Worm (Caenorhabditis elegans): ENCODE results near the gene Y48A6C.8.
A peak's percentile ranks its signal among the peaks of the same experiment; 100 is the strongest.

Gene Y48A6C.8

DNA sequence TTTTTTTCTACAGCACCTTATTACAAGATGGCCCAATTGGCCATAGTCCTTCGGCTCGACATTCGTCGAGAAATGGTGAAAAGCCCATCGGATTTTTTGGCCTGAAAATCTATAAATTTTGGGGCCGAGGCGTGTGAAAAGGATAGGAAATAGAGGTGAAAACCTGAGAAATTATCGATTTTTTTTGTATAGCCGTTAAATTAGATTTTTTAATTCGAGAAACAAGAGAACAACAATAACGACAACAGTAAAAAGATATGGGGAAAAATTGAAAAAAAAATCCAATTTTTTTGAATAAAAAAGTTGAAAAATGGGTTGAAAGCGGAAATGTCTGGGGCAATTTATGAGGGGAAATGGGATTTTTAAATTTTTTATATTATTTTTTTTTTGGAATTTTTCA lies 27.6 kb downstream of the Y48A6C.8 start, which contains the start of gene hmt-1:
Gene hmt-1, minus strand, starts transcription at position 101 of the 400 bp plus-strand sequence.
- TF ChIP-seq rpc-1 (optimal IDR thresholded peaks at IDR 0.05) (no peak), rpc-1 (tag; optimal IDR thresholded peaks at IDR 0.05) (no peak)

- TF ChIP-seq xnd-1 (tag; optimal IDR thresholded peaks at IDR 0.05) (no peak), pbrm-1 (GFP tag; IDR thresholded peaks at IDR 0.05) (no peak), B0336.3 (GFP tag; IDR thresholded peaks at IDR 0.05) (no peak), ceh-100 (GFP tag; IDR thresholded peaks at IDR 0.05) (no peak), tbp1 (GFP tag; optimal IDR thresholded peaks at IDR 0.05) (no peak), ceh-79 (tag; optimal IDR thresholded peaks at IDR 0.05) (no peak)
Observed at ce11 chrIII:11095687-11096086, 31.7 kb downstream of the Y48A6C.8 start.

- TF ChIP-seq dox-1 (GFP tag; IDR thresholded peaks at IDR 0.05) (0 out of 2 replicates have a peak, but pooled peaks have one; percentile 22), hlh-26 (GFP tag; conservative IDR thresholded peaks at IDR 0.05) (no peak), fkh-3 (tag; optimal IDR thresholded peaks at IDR 0.05) (no peak), hrde-1 (tag; optimal IDR thresholded peaks at IDR 0.05; ENCODE audit: borderline replicate concordance) (no peak), ceh-100 (GFP tag; IDR thresholded peaks at IDR 0.05) (peak; percentile 83), atf-7 (tag; optimal IDR thresholded peaks at IDR 0.05) (no peak), him-1 (tag; optimal IDR thresholded peaks at IDR 0.05) (peak; percentile 38), unc-130 (GFP tag; optimal IDR thresholded peaks at IDR 0.05) (peak; percentile 72)
Observed at ce11 chrIII:11093489-11093888, 33.9 kb downstream of the Y48A6C.8 start.

DNA sequence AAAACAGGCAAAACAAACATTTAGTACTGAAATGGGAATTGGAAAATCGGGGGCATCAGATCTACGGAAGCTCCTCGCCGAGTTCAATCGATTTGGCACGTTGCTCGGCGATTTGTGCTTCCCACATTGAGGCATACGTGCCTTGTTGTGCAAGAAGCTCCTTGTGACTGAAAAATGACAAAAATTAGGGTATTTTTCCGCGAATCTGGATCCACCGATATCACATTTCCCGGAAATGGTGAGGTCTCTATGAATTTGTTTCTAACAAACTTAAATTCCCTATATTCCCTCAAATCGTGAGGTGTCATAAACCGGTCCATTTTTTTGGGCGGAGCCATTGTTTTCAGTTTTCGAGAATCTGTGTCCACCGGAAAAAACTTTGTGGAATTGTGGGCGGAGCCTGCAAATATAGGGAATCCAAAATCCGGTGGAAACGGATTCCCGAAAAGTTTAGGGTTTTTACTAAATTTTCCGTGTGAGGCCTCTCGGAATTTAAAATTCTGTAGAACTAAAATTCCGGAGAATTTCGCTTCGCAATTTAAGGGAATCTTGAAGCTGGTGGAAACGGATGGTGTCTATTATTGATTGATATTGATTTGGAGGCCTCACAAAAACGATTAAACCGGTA lies 35.7 kb downstream of the Y48A6C.8 start:
- TF ChIP-seq let-607 (tag; optimal IDR thresholded peaks at IDR 0.05) (no peak), zfh-2 (GFP tag; conservative IDR thresholded peaks at IDR 0.05) (no peak), rpc-1 (optimal IDR thresholded peaks at IDR 0.05) (no peak), rpc-1 (tag; optimal IDR thresholded peaks at IDR 0.05) (no peak), hlh-12 (tag; optimal IDR thresholded peaks at IDR 0.05) (no peak), lsl-1 (GFP tag; optimal IDR thresholded peaks at IDR 0.05) (no peak), snpc-4 (GFP tag; optimal IDR thresholded peaks at IDR 0.05) (no peak), snpc-4 (tag; optimal IDR thresholded peaks at IDR 0.05) (peak in 1 of 4 experiments; percentile 12), F10E7.11 (tag; optimal IDR thresholded peaks at IDR 0.05) (no peak), Y67H2A.10 (GFP tag; conservative IDR thresholded peaks at IDR 0.05) (no peak), B0019.2 (GFP tag; conservative IDR thresholded peaks at IDR 0.05) (0 out of 2 replicates have a peak, but pooled peaks have one; percentile 20), madf-3 (GFP tag; IDR thresholded peaks at IDR 0.05) (peak; percentile 15; the same call in 1 of the 2 replicates), ztf-25 (GFP tag; IDR thresholded peaks at IDR 0.05) (0 out of 2 replicates have a peak, but pooled peaks have one; percentile 68), unc-130 (GFP tag; optimal IDR thresholded peaks at IDR 0.05) (peak; percentile 89), snpc-1.3 (tag; optimal IDR thresholded peaks at IDR 0.05; ENCODE audit: insufficient read depth) (no peak), pha-4 (tag; optimal IDR thresholded peaks at IDR 0.05) (no peak), hmg-20 (GFP tag; IDR thresholded peaks at IDR 0.05) (no peak), madf-10 (tag; optimal IDR thresholded peaks at IDR 0.05) (peak; percentile 23), ztf-26 (tag; optimal IDR thresholded peaks at IDR 0.05) (no peak), sdz-38 (tag; optimal IDR thresholded peaks at IDR 0.05) (no peak), Y53F4B.3 (GFP tag; IDR thresholded peaks at IDR 0.05) (no peak), ceh-58 (GFP tag; IDR thresholded peaks at IDR 0.05) (no peak), sptf-2 (GFP tag; optimal IDR thresholded peaks at IDR 0.05) (no peak), ztf-28 (GFP tag; IDR thresholded peaks at IDR 0.05) (peak; percentile 64; the same call in 1 of the 2 replicates), rec-8 (tag; optimal IDR thresholded peaks at IDR 0.05) (no peak), him-1 (tag; optimal IDR thresholded peaks at IDR 0.05) (no peak), ztf-6 (GFP tag; IDR thresholded peaks at IDR 0.05) (no peak), T07F8.4 (tag; optimal IDR thresholded peaks at IDR 0.05) (no peak), die-1 (tag; optimal IDR thresholded peaks at IDR 0.05) (no peak), nhr-179 (tag; optimal IDR thresholded peaks at IDR 0.05) (no peak), bed-2 (GFP tag; IDR thresholded peaks at IDR 0.05) (peak; percentile 84), madf-8 (GFP tag; conservative IDR thresholded peaks at IDR 0.05) (no peak)
